Fruit fly (Drosophila melanogaster) whole organism, wandering third instar larva: ENCODE data around the gene CG33490.

Experiments used
- Vsx2 ChIP-seq: fragments of 200-300, 225-300 bp; sonication (Bioruptor generic); optimal IDR thresholded peaks from 2 replicates; lab custom pipeline; 2018; ENCODE audit warnings: missing biosample characterization, missing genetic modification characterization; ENCODE audit not compliant: partially characterized antibody
- pan ChIP-seq: fragments of >200 bp; optimal IDR thresholded peaks from 2 replicates; lab custom pipeline; 2017

dm6 chr3L:11593778-11594177, 19.3 kb upstream of the CG33490 start:
- TF ChIP-seq Vsx2 (GFP tag; lab: Kevin White, UChicago) = no peak
- no peak for TF ChIP-seq pan (lab: Kevin White, UChicago)
